Worm (Caenorhabditis elegans) whole organism, young adult: ENCODE data around the gene nspe-4.

Experiments
- F10E7.11 ChIP-seq: sonication (generic microtip); optimal IDR thresholded peaks from 2 replicates; lab custom pipeline; 2017; ENCODE audit warnings: mild to moderate bottlenecking, missing genetic modification characterization, moderate library complexity, missing compliant biosample characterization
- F39B2.1 ChIP-seq: fragments of 200-800 bp; sonication (Bioruptor generic); IDR thresholded peaks from 2 replicates; pipeline ENCODE4 v1.3.6; 2022; ENCODE audit warnings: missing genetic modification reagents, missing genetic modification characterization, missing compliant biosample characterization
- F52B5.7 ChIP-seq: sonication (generic microtip); optimal IDR thresholded peaks from 2 replicates; lab custom pipeline; 2016; ENCODE audit warnings: mild to moderate bottlenecking, missing genetic modification characterization, missing compliant biosample characterization
- lag-1 ChIP-seq: fragments of 200-800 bp; sonication (Bioruptor generic); IDR thresholded peaks from 2 replicates; pipeline ENCODE4 v1.3.6; 2022; ENCODE audit warnings: missing genetic modification reagents, missing genetic modification characterization, missing compliant biosample characterization
- lsl-1 ChIP-seq: fragments of 200-800 bp; sonication (Bioruptor generic); optimal IDR thresholded peaks from 2 replicates; lab custom pipeline; 2018; ENCODE audit warnings: mild to moderate bottlenecking, missing genetic modification characterization, moderate library complexity, missing compliant biosample characterization
- mxl-1 ChIP-seq: sonication (generic microtip); optimal IDR thresholded peaks from 2 replicates; lab custom pipeline; 2016; ENCODE audit warnings: missing genetic modification characterization, missing compliant biosample characterization
- rec-8 ChIP-seq, 2 experiments: sonication (generic microtip); optimal IDR thresholded peaks; 2 replicates each; lab custom pipeline; 2016; ENCODE audit warnings: mild to moderate bottlenecking in 2 of 2, missing genetic modification characterization in 2 of 2, missing genetic modification reagents in 2 of 2, missing genotype in 2 of 2, missing biosample characterization in 1 of 2, missing compliant biosample characterization in 1 of 2, moderate library complexity in 1 of 2
- snpc-3.4 ChIP-seq: sonication (generic microtip); optimal IDR thresholded peaks from 2 replicates; lab custom pipeline; 2017; ENCODE audit warnings: missing genetic modification characterization, mild to moderate bottlenecking, missing compliant biosample characterization, antibody characterized with exemption, moderate library complexity, missing genotype, missing genetic modification reagents

DNA sequence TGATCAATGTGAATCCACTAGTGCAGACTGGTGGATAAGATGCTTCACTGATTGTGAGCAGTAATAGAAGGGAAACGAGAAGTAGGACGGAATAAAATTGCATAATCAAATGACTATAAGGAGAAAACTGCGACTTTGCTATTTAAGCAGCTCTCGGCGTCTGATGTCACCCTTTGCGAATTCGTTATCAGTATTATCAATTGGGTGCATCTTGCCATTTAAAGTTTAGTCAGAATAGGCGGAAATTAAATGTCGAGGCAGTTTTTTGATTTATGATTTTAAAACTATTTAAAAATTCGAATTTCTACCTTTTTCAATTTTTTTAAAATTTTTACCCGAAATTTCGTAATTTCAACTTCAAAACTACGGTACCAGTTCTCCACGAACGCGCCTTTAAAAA is 31.4 kb upstream of the nspe-4 start, which contains the start of gene clec-4:
- TF ChIP-seq lag-1 (GFP tag; lab: Robert Waterston, UW) (no peak), rec-8 (tag; optimal IDR thresholded peaks at IDR 0.05; lab: Kevin White, UChicago) (no peak), F10E7.11 (tag; lab: Kevin White, UChicago) (no peak), F52B5.7 (tag; lab: Kevin White, UChicago) (no peak), lsl-1 (GFP tag; lab: Kevin White, UChicago) (no peak), mxl-1 (tag; lab: Kevin White, UChicago) (no peak), F39B2.1 (GFP tag; lab: Robert Waterston, UW) (no peak), snpc-3.4 (no peak)
